Fruit fly (Drosophila melanogaster) whole organism, embryonic: ENCODE measurements around the gene Lamtor3.

Experiments
- Ada2b ChIP-seq: fragments of 200-800 bp; sonication (Bioruptor generic); IDR thresholded peaks from 2 replicates; pipeline ENCODE4 v1.3.6; 2022; ENCODE audit warnings: missing biosample characterization, missing genetic modification characterization
- Atf3 ChIP-seq: fragments of 200-800 bp; sonication (Bioruptor generic); optimal IDR thresholded peaks from 3 replicates; lab custom pipeline; 2016; ENCODE audit warnings: missing biosample characterization, missing genetic modification characterization
- CG10366 ChIP-seq: fragments of 200-800 bp; sonication (Bioruptor generic); IDR thresholded peaks from 2 replicates; pipeline ENCODE4 v1.3.6; 2022; ENCODE audit warnings: missing biosample characterization, missing genetic modification characterization
- CG10654 ChIP-seq: fragments of 200-800 bp; sonication (Bioruptor generic); optimal IDR thresholded peaks from 2 replicates; lab custom pipeline; 2016; ENCODE audit warnings: missing biosample characterization, missing genetic modification characterization
- CG11085 ChIP-seq: fragments of 200-800 bp; sonication (Bioruptor generic); IDR thresholded peaks from 2 replicates; pipeline ENCODE4 v1.3.6; 2022; ENCODE audit warnings: missing biosample characterization, missing genetic modification characterization
- CG11696 ChIP-seq: fragments of 200-800 bp; sonication (Bioruptor generic); IDR thresholded peaks from 2 replicates; pipeline ENCODE4 v1.3.6; 2022; ENCODE audit warnings: missing biosample characterization, missing genetic modification characterization
- CG12942 ChIP-seq: fragments of 200-800 bp; sonication (Bioruptor generic); optimal IDR thresholded peaks from 3 replicates; lab custom pipeline; 2016; ENCODE audit warnings: missing biosample characterization, missing genetic modification characterization
- CG13894 ChIP-seq: fragments of 200-800 bp; sonication (Bioruptor generic); optimal IDR thresholded peaks from 3 replicates; lab custom pipeline; 2018; ENCODE audit warnings: missing biosample characterization, mild to moderate bottlenecking, missing genetic modification characterization, moderate library complexity
- CG14014 ChIP-seq: fragments of 200-800 bp; sonication (Bioruptor generic); IDR thresholded peaks from 2 replicates; pipeline ENCODE4 v1.3.6; 2022; ENCODE audit warnings: missing biosample characterization, missing genetic modification characterization
- CG14441 ChIP-seq: fragments of 200-800 bp; sonication (Bioruptor generic); IDR thresholded peaks from 2 replicates; pipeline ENCODE4 v1.3.6; 2022; ENCODE audit warnings: missing biosample characterization, missing genetic modification characterization
- CG1832 ChIP-seq: fragments of 200-800 bp; sonication (Bioruptor generic); optimal IDR thresholded peaks from 2 replicates; lab custom pipeline; 2017; ENCODE audit warnings: missing biosample characterization, mild to moderate bottlenecking, missing genetic modification characterization, inconsistent platforms
- CG2116 ChIP-seq: fragments of 200-800 bp; sonication (Bioruptor generic); optimal IDR thresholded peaks from 3 replicates; lab custom pipeline; 2018; ENCODE audit warnings: missing biosample characterization, mild to moderate bottlenecking, missing genetic modification characterization
- CG2120 ChIP-seq: fragments of 200-800 bp; sonication (Bioruptor generic); optimal IDR thresholded peaks from 3 replicates; lab custom pipeline; 2016; ENCODE audit warnings: missing biosample characterization, missing genetic modification characterization
- CG31441 ChIP-seq: fragments of 200-800 bp; sonication (Bioruptor generic); IDR thresholded peaks from 2 replicates; pipeline ENCODE4 v1.3.6; 2022; ENCODE audit warnings: missing biosample characterization, missing genetic modification characterization
- CG32767 ChIP-seq: fragments of 200-800 bp; sonication (Bioruptor generic); IDR thresholded peaks from 2 replicates; pipeline ENCODE4 v1.3.6; 2022; ENCODE audit warnings: missing biosample characterization, missing genetic modification characterization
- CG33557 ChIP-seq: fragments of 200-800 bp; sonication (Bioruptor generic); optimal IDR thresholded peaks from 2 replicates; lab custom pipeline; 2019; ENCODE audit warnings: missing biosample characterization, mild to moderate bottlenecking, missing genetic modification characterization, moderate library complexity
- CG43689 ChIP-seq: fragments of 200-800 bp; sonication (Bioruptor generic); IDR thresholded peaks from 2 replicates; pipeline ENCODE4 v1.3.6; 2022; ENCODE audit warnings: missing biosample characterization, missing genetic modification characterization
- CG5245 ChIP-seq: fragments of 200-800 bp; sonication (Bioruptor generic); optimal IDR thresholded peaks from 3 replicates; lab custom pipeline; 2016; ENCODE audit warnings: missing biosample characterization, missing genetic modification characterization
- CG6254 ChIP-seq: fragments of 200-800 bp; sonication (Bioruptor generic); optimal IDR thresholded peaks from 3 replicates; lab custom pipeline; 2017; ENCODE audit warnings: mild to moderate bottlenecking, missing biosample characterization, missing genetic modification reagents, missing genetic modification characterization
- CG7839 ChIP-seq: fragments of 200-800 bp; sonication (Bioruptor generic); optimal IDR thresholded peaks from 3 replicates; lab custom pipeline; 2018; ENCODE audit warnings: missing biosample characterization, mild to moderate bottlenecking, missing genetic modification characterization, moderate library complexity
- Ets97D ChIP-seq: fragments of 200-800 bp; sonication (Bioruptor generic); optimal IDR thresholded peaks from 3 replicates; lab custom pipeline; 2016; ENCODE audit warnings: missing biosample characterization, missing genetic modification characterization
- Fer1 ChIP-seq: fragments of 200-800 bp; sonication (Bioruptor generic); optimal IDR thresholded peaks from 2 replicates; lab custom pipeline; 2017; ENCODE audit warnings: missing biosample characterization, mild to moderate bottlenecking, missing genetic modification characterization
- Hr78 ChIP-seq, 2 experiments: fragments of 200-800 bp in 1 of 2; fragments of >200 bp in 1 of 2; sonication (Bioruptor generic) in 1 of 2; optimal IDR thresholded peaks; 2 replicates each; lab custom pipeline; 2017 to 2019; ENCODE audit warnings: missing biosample characterization in 2 of 2, missing genetic modification characterization in 2 of 2, mild to moderate bottlenecking in 1 of 2, moderate library complexity in 1 of 2
- Jarid2 ChIP-seq: fragments of 200-800 bp; sonication (Bioruptor generic); optimal IDR thresholded peaks from 3 replicates; lab custom pipeline; 2017; ENCODE audit warnings: mild to moderate bottlenecking, missing biosample characterization, missing genetic modification reagents, missing genetic modification characterization
- Meics ChIP-seq: fragments of 200-800 bp; sonication (Bioruptor generic); optimal IDR thresholded peaks from 2 replicates; lab custom pipeline; 2017; ENCODE audit warnings: missing biosample characterization, mild to moderate bottlenecking, missing genetic modification characterization
- Nf-YA ChIP-seq: fragments of 200-800 bp; sonication (Bioruptor generic); IDR thresholded peaks from 2 replicates; pipeline ENCODE4 v1.3.6; 2022; ENCODE audit warnings: missing biosample characterization, missing genetic modification characterization
- Oaz ChIP-seq: fragments of 200-800 bp; sonication (Bioruptor generic); IDR thresholded peaks from 2 replicates; pipeline ENCODE4 v1.3.6; 2022; ENCODE audit warnings: missing biosample characterization, missing genetic modification characterization
- Sox100B ChIP-seq: fragments of 200-800 bp; sonication (Bioruptor generic); optimal IDR thresholded peaks from 3 replicates; lab custom pipeline; 2018; ENCODE audit warnings: missing biosample characterization, mild to moderate bottlenecking, missing genetic modification characterization
- Sox102F ChIP-seq: fragments of 200-800 bp; sonication (Bioruptor generic); optimal IDR thresholded peaks from 2 replicates; lab custom pipeline; 2018; ENCODE audit warnings: missing biosample characterization, mild to moderate bottlenecking, missing genetic modification characterization, moderate library complexity
- br ChIP-seq: fragments of >200 bp; optimal IDR thresholded peaks from 2 replicates; lab custom pipeline; 2017
- cas ChIP-seq: fragments of 200-800 bp; sonication (Bioruptor generic); IDR thresholded peaks from 2 replicates; pipeline ENCODE4 v1.3.6; 2022; ENCODE audit warnings: missing biosample characterization, missing genetic modification characterization
- dimm ChIP-seq: fragments of 200-800 bp; sonication (Bioruptor generic); IDR thresholded peaks from 2 replicates; pipeline ENCODE4 v1.3.6; 2022; ENCODE audit warnings: missing biosample characterization, missing genetic modification characterization
- dysf ChIP-seq: fragments of 200-800 bp; sonication (Bioruptor generic); IDR thresholded peaks from 3 replicates; pipeline ENCODE4 v1.3.6; 2022; ENCODE audit warnings: missing biosample characterization, missing genetic modification characterization
- en ChIP-seq: fragments of 200-800 bp; sonication (Bioruptor generic); optimal IDR thresholded peaks from 2 replicates; lab custom pipeline; 2016; ENCODE audit warnings: missing biosample characterization, missing genetic modification characterization
- eve ChIP-seq, 2 experiments: fragments of >200 bp; optimal IDR thresholded peaks; 2 replicates each; lab custom pipeline; 2017; ENCODE audit warnings: missing biosample characterization in 2 of 2, missing genetic modification characterization in 2 of 2
- eyg ChIP-seq: fragments of 200-800 bp; sonication (Bioruptor generic); optimal IDR thresholded peaks from 3 replicates; lab custom pipeline; 2016; ENCODE audit warnings: missing biosample characterization, missing genetic modification characterization
- fru ChIP-seq: fragments of >200 bp; optimal IDR thresholded peaks from 2 replicates; lab custom pipeline; 2017
- gro ChIP-seq: fragments of 200-800 bp; sonication (Bioruptor generic); optimal IDR thresholded peaks from 2 replicates; lab custom pipeline; 2016; ENCODE audit warnings: missing biosample characterization, missing genetic modification characterization
- hb ChIP-seq: fragments of 200-800 bp; sonication (Bioruptor generic); IDR thresholded peaks from 3 replicates; pipeline ENCODE4 v1.3.6; 2022; ENCODE audit warnings: missing biosample characterization, missing genetic modification characterization; ENCODE audit not compliant: partially characterized antibody
- ken ChIP-seq: fragments of 200-800 bp; sonication (Bioruptor generic); IDR thresholded peaks from 3 replicates; pipeline ENCODE4 v1.3.6; 2022; ENCODE audit warnings: missing biosample characterization, missing genetic modification characterization
- lab ChIP-seq: fragments of 200-800 bp; sonication (Bioruptor generic); optimal IDR thresholded peaks from 3 replicates; lab custom pipeline; 2017; ENCODE audit warnings: missing biosample characterization, missing genetic modification characterization, mild to moderate bottlenecking, moderate library complexity, missing genetic modification reagents
- lbe ChIP-seq: fragments of 200-800 bp; sonication (Bioruptor generic); optimal IDR thresholded peaks from 2 replicates; lab custom pipeline; 2016; ENCODE audit warnings: missing biosample characterization, mild to moderate bottlenecking, missing genetic modification characterization
- lmd ChIP-seq: fragments of 200-800 bp; sonication (Bioruptor generic); IDR thresholded peaks from 2 replicates; pipeline ENCODE4 v1.3.6; 2022; ENCODE audit warnings: missing biosample characterization, missing genetic modification characterization
- nau ChIP-seq: fragments of 200-800 bp; sonication (Bioruptor generic); optimal IDR thresholded peaks from 3 replicates; lab custom pipeline; 2017; ENCODE audit warnings: missing biosample characterization, mild to moderate bottlenecking, missing genetic modification characterization, missing genetic modification reagents
- pb ChIP-seq: fragments of 200-800 bp; sonication (Bioruptor generic); optimal IDR thresholded peaks from 3 replicates; lab custom pipeline; 2016; ENCODE audit warnings: missing biosample characterization, missing genetic modification characterization
- pita ChIP-seq: fragments of 200-800 bp; sonication (Bioruptor generic); optimal IDR thresholded peaks from 2 replicates; lab custom pipeline; 2017; ENCODE audit warnings: missing biosample characterization, mild to moderate bottlenecking, missing genetic modification characterization
- prd ChIP-seq, 3 experiments: fragments of >200 bp in 2 of 3; fragments of 200-800 bp in 1 of 3; sonication (Bioruptor generic) in 1 of 3; optimal IDR thresholded peaks in 2 of 3; IDR thresholded peaks in 1 of 3; 2 replicates in 2 of 3; 3 replicates in 1 of 3; pipeline versions ENCODE4 v1.3.6 to Lab custom; 2017 to 2022; ENCODE audit warnings: missing biosample characterization in 1 of 3, missing genetic modification characterization in 1 of 3
- unc-4 ChIP-seq: fragments of 200-800 bp; sonication (Bioruptor generic); IDR thresholded peaks from 2 replicates; pipeline ENCODE4 v1.3.6; 2022; ENCODE audit warnings: missing biosample characterization, missing genetic modification characterization; ENCODE audit not compliant: partially characterized antibody

Gene Lamtor3

dm6 chr2L:17449608-17450504, 31.2 kb upstream of the Lamtor3 start, which contains the start of gene dl (continued):
- TF ChIP-seq pb (no peak), lbe (GFP tag; lab: Kevin White, UChicago) (peak; percentile 1), gro (GFP tag; lab: Kevin White, UChicago) (no peak), unc-4 (GFP tag; lab: Robert Waterston, UW) (no peak), Ets97D (GFP tag; lab: Kevin White, UChicago) (no peak), ken (GFP tag; lab: Robert Waterston, UW) (no peak), CG12942 (GFP tag; lab: Kevin White, UChicago) (no peak), cas (GFP tag; lab: Robert Waterston, UW) (no peak), Sox100B (GFP tag; lab: Kevin White, UChicago) (no peak), dimm (no peak), eve (GFP tag; optimal IDR thresholded peaks at IDR 0.05; lab: Kevin White, UChicago) (peak in 1 of 2 experiments; percentile 83), Hr78 (GFP tag; optimal IDR thresholded peaks at IDR 0.05; lab: Kevin White, UChicago) (no peak), Fer1 (no peak), Meics (peak; percentile 6), fru (no peak), br (no peak), Nf-YA (GFP tag; lab: Robert Waterston, UW) (no peak), prd (optimal IDR thresholded peaks at IDR 0.05; lab: Kevin White, UChicago) (no peak), prd (GFP tag; IDR thresholded peaks at IDR 0.05; lab: Robert Waterston, UW) (no peak), Sox102F (peak; percentile 27), CG11085 (GFP tag; lab: Robert Waterston, UW) (peak; percentile 31; the same call in 1 of the 2 replicates), CG7839 (tag; lab: Kevin White, UChicago) (no peak), CG33557 (GFP tag; lab: Kevin White, UChicago) (no peak), CG32767 (GFP tag; lab: Robert Waterston, UW) (no peak), CG2120 (no peak), lmd (no peak), CG14014 (GFP tag; lab: Robert Waterston, UW) (no peak), Oaz (GFP tag; lab: Robert Waterston, UW) (no peak), pita (GFP tag; lab: Kevin White, UChicago) (no peak), hb (GFP tag; lab: Robert Waterston, UW) (no peak), eyg (no peak), CG1832 (no peak), lab (GFP tag; lab: Kevin White, UChicago) (peak; percentile 40), CG2116 (GFP tag; lab: Kevin White, UChicago) (no peak), nau (GFP tag; lab: Kevin White, UChicago) (peak; percentile 23), CG14441 (GFP tag; lab: Robert Waterston, UW) (no peak), CG11696 (GFP tag; lab: Robert Waterston, UW) (0 out of 2 replicates have a peak, but pooled peaks have one; percentile 30), Ada2b (GFP tag; lab: Robert Waterston, UW) (no peak), CG6254 (no peak), Atf3 (GFP tag; lab: Kevin White, UChicago) (no peak), CG10654 (no peak), CG43689 (no peak), CG13894 (tag; lab: Kevin White, UChicago) (peak; percentile 7), CG10366 (GFP tag; lab: Robert Waterston, UW) (no peak), dysf (no peak), CG5245 (GFP tag; lab: Kevin White, UChicago) (no peak), Jarid2 (GFP tag; lab: Kevin White, UChicago) (peak; percentile 90), CG31441 (no peak), en (no peak)
